Fruit fly (Drosophila melanogaster): ENCODE data around the gene CG1265.

CG1265 gene

dm6 chr3L:4228187-4228836 is 26.3 kb upstream of the CG1265 start (continued):
- TF ChIP-seq CG34422 (GFP tag; IDR thresholded peaks at IDR 0.05) (peak; percentile 97), emc (GFP tag; optimal IDR thresholded peaks at IDR 0.05) (peak; percentile 67), inv (GFP tag; IDR thresholded peaks at IDR 0.05; ENCODE audit: partially characterized antibody) (no peak), sd (tag; optimal IDR thresholded peaks at IDR 0.05) (peak; percentile 78), Dref (GFP tag; IDR thresholded peaks at IDR 0.05) (no peak), D19A (tag; optimal IDR thresholded peaks at IDR 0.05) (peak; percentile 94), NC2β (GFP tag; optimal IDR thresholded peaks at IDR 0.05) (peak; percentile 93), CG8388 (GFP tag; optimal IDR thresholded peaks at IDR 0.05) (peak; percentile 97), CG6175 (GFP tag; IDR thresholded peaks at IDR 0.05) (peak; percentile 58; the same call in 2 of the 3 replicates), lmd (GFP tag; IDR thresholded peaks at IDR 0.05) (peak; percentile 97), bsh (GFP tag; optimal IDR thresholded peaks at IDR 0.05) (peak; percentile 95 to 99), CG9932 (GFP tag; IDR thresholded peaks at IDR 0.05) (peak; percentile 67), CG10979 (tag; optimal IDR thresholded peaks at IDR 0.05) (peak; percentile 98), CG1832 (GFP tag; optimal IDR thresholded peaks at IDR 0.05) (no peak), CG6813 (GFP tag; optimal IDR thresholded peaks at IDR 0.05) (peak; percentile 95), phol (tag; optimal IDR thresholded peaks at IDR 0.05) (peak; percentile 96), sob (GFP tag; IDR thresholded peaks at IDR 0.05) (peak; percentile 96), CG3847 (GFP tag; IDR thresholded peaks at IDR 0.05) (peak; percentile 92), tio (GFP tag; optimal IDR thresholded peaks at IDR 0.05) (peak; percentile 84), rib (GFP tag; IDR thresholded peaks at IDR 0.05) (peak; percentile 79), CG30431 (GFP tag; optimal IDR thresholded peaks at IDR 0.05) (peak; percentile 93), gcm (GFP tag; optimal IDR thresholded peaks at IDR 0.05) (peak; percentile 96), pan (optimal IDR thresholded peaks at IDR 0.05) (no peak), pan (GFP tag; optimal IDR thresholded peaks at IDR 0.05 in 1 of 2, IDR thresholded peaks at IDR 0.05 in 1 of 2) (peak in 1 of 2 experiments; percentile 97), CG18764 (GFP tag; optimal IDR thresholded peaks at IDR 0.05) (peak; percentile 92), cg (GFP tag; optimal IDR thresholded peaks at IDR 0.05) (peak; percentile 27), sens (GFP tag) (peak; percentile 100), CG17186 (GFP tag; optimal IDR thresholded peaks at IDR 0.05) (peak; percentile 87), Vsx1 (GFP tag; optimal IDR thresholded peaks at IDR 0.05) (peak; percentile 99), CG31388 (GFP tag; optimal IDR thresholded peaks at IDR 0.05) (peak; percentile 93), chinmo (GFP tag; IDR thresholded peaks at IDR 0.05; ENCODE audit: partially characterized antibody) (no peak), CG31365 (tag; optimal IDR thresholded peaks at IDR 0.05) (peak; percentile 76), en (GFP tag; optimal IDR thresholded peaks at IDR 0.05) (peak; percentile 89), dan (GFP tag; IDR thresholded peaks at IDR 0.05) (peak; percentile 87), CG1233 (GFP tag; optimal IDR thresholded peaks at IDR 0.05) (peak; percentile 88), unpg (GFP tag; optimal IDR thresholded peaks at IDR 0.05) (peak; percentile 97), fd64A (GFP tag; optimal IDR thresholded peaks at IDR 0.05) (peak; percentile 96), CG17912 (GFP tag; optimal IDR thresholded peaks at IDR 0.05) (peak; percentile 96), Ravus (GFP tag; IDR thresholded peaks at IDR 0.05) (peak; percentile 87), CG14860 (GFP tag; IDR thresholded peaks at IDR 0.05; ENCODE audit: partially characterized antibody) (no peak), Abd-B (GFP tag; optimal IDR thresholded peaks at IDR 0.05) (peak; percentile 98), mirr (GFP tag; optimal IDR thresholded peaks at IDR 0.05) (peak; percentile 43), wor (GFP tag; IDR thresholded peaks at IDR 0.05) (peak; percentile 95), CG7372 (GFP tag; IDR thresholded peaks at IDR 0.05) (peak; percentile 92), Dad (GFP tag; optimal IDR thresholded peaks at IDR 0.05) (peak; percentile 93), CG18262 (tag; optimal IDR thresholded peaks at IDR 0.05) (peak; percentile 97), Tbp (GFP tag; optimal IDR thresholded peaks at IDR 0.05) (no peak), CG14014 (GFP tag; IDR thresholded peaks at IDR 0.05) (peak; percentile 95), oc (tag; optimal IDR thresholded peaks at IDR 0.05) (peak; percentile 97), CG2202 (tag; optimal IDR thresholded peaks at IDR 0.05) (peak; percentile 96)
